Worm (Caenorhabditis elegans): ENCODE data around the gene ceh-57.

The ceh-57 gene

ce11 chrII:10382247-10382646, 15.2 kb upstream of the ceh-57 start (continued):
- TF ChIP-seq mdl-1 (tag; optimal IDR thresholded peaks at IDR 0.05) (no peak), snpc-4 (tag; optimal IDR thresholded peaks at IDR 0.05) (peak; percentile 2)

- TF ChIP-seq unc-62 (GFP tag; optimal IDR thresholded peaks at IDR 0.05) (no peak), egl-27 (tag; optimal IDR thresholded peaks at IDR 0.05) (no peak), lin-39 (tag; optimal IDR thresholded peaks at IDR 0.05) (no peak), ceh-9 (tag; optimal IDR thresholded peaks at IDR 0.05) (no peak), jun-1 (tag; optimal IDR thresholded peaks at IDR 0.05) (no peak), unc-39 (tag; optimal IDR thresholded peaks at IDR 0.05) (no peak), elt-1 (tag; optimal IDR thresholded peaks at IDR 0.05) (no peak), nhr-28 (tag; optimal IDR thresholded peaks at IDR 0.05) (no peak), snpc-4 (tag; optimal IDR thresholded peaks at IDR 0.05) (no peak), nhr-11 (tag; optimal IDR thresholded peaks at IDR 0.05) (no peak), nhr-237 (tag; optimal IDR thresholded peaks at IDR 0.05) (no peak), R02D3.7 (tag; optimal IDR thresholded peaks at IDR 0.05) (no peak), daf-12 (tag; optimal IDR thresholded peaks at IDR 0.05) (no peak), hmg-11 (tag; optimal IDR thresholded peaks at IDR 0.05) (no peak)
Measured at ce11 chrII:10379546-10379945, 12.4 kb upstream of the ceh-57 start.

- TF ChIP-seq nfya-1 (tag; optimal IDR thresholded peaks at IDR 0.05; ENCODE audit: insufficient read depth) (peak; percentile 19), nhr-12 (tag; optimal IDR thresholded peaks at IDR 0.05) (no peak), nhr-25 (tag; optimal IDR thresholded peaks at IDR 0.05) (peak; percentile 5), ceh-9 (tag; optimal IDR thresholded peaks at IDR 0.05) (no peak)
Measured at ce11 chrII:10377901-10378300, 10.8 kb upstream of the ceh-57 start.

ce11 chrII:10374776-10375175, 7.7 kb upstream of the ceh-57 start:
- peak; percentile 5 for TF ChIP-seq pha-4 (tag; optimal IDR thresholded peaks at IDR 0.05)
- no peak for TF ChIP-seq pqm-1 (tag; optimal IDR thresholded peaks at IDR 0.05)
- TF ChIP-seq lin-39 (tag; optimal IDR thresholded peaks at IDR 0.05), result no peak

ce11 chrII:10373536-10374169, 6.6 kb upstream of the ceh-57 start:
- TF ChIP-seq lin-39 (tag; optimal IDR thresholded peaks at IDR 0.05), result peak; percentile 17
- peak; percentile 61 for TF ChIP-seq egl-5 (tag; optimal IDR thresholded peaks at IDR 0.05)
- TF ChIP-seq R02D3.7 (tag; optimal IDR thresholded peaks at IDR 0.05), result no peak
- no peak for TF ChIP-seq nhr-28 (tag; optimal IDR thresholded peaks at IDR 0.05)
- TF ChIP-seq egl-27 (tag; optimal IDR thresholded peaks at IDR 0.05), result no peak
- TF ChIP-seq ZK546.5 (tag; optimal IDR thresholded peaks at IDR 0.05), result no peak

- TF ChIP-seq hmg-11 (tag; optimal IDR thresholded peaks at IDR 0.05) (no peak), nhr-28 (tag; optimal IDR thresholded peaks at IDR 0.05) (no peak), ztf-11 (tag; optimal IDR thresholded peaks at IDR 0.05) (no peak), elt-2 (tag; optimal IDR thresholded peaks at IDR 0.05) (peak; percentile 61), skn-1 (tag; optimal IDR thresholded peaks at IDR 0.05) (no peak), snpc-4 (tag; optimal IDR thresholded peaks at IDR 0.05) (no peak), elt-3 (tag; optimal IDR thresholded peaks at IDR 0.05) (no peak), pqm-1 (tag; optimal IDR thresholded peaks at IDR 0.05) (peak; percentile 16), pha-4 (tag; optimal IDR thresholded peaks at IDR 0.05) (peak; percentile 67)
Measured at ce11 chrII:10373016-10373415, 5.9 kb upstream of the ceh-57 start.

- TF ChIP-seq nfya-1 (tag; optimal IDR thresholded peaks at IDR 0.05; ENCODE audit: insufficient read depth) (peak; percentile 23), lin-39 (tag; optimal IDR thresholded peaks at IDR 0.05) (peak; percentile 56), hmg-11 (tag; optimal IDR thresholded peaks at IDR 0.05) (peak; percentile 20), ceh-82 (tag; optimal IDR thresholded peaks at IDR 0.05) (no peak)
Measured at ce11 chrII:10370826-10371225, 3.7 kb upstream of the ceh-57 start.

- TF ChIP-seq egl-5 (tag; optimal IDR thresholded peaks at IDR 0.05), result no peak
- no peak for TF ChIP-seq lin-39 (tag; optimal IDR thresholded peaks at IDR 0.05)
- no peak for TF ChIP-seq nhr-11 (tag; optimal IDR thresholded peaks at IDR 0.05)
- no peak for TF ChIP-seq lsy-12 (tag; optimal IDR thresholded peaks at IDR 0.05)
- TF ChIP-seq pqm-1 (tag; optimal IDR thresholded peaks at IDR 0.05), result no peak
- no peak for TF ChIP-seq nhr-28 (tag; optimal IDR thresholded peaks at IDR 0.05)
- TF ChIP-seq ztf-11 (tag; optimal IDR thresholded peaks at IDR 0.05), result no peak
- no peak for TF ChIP-seq elt-1 (tag; optimal IDR thresholded peaks at IDR 0.05)
- no peak for TF ChIP-seq snpc-4 (tag; optimal IDR thresholded peaks at IDR 0.05)
- TF ChIP-seq nhr-77 (tag; optimal IDR thresholded peaks at IDR 0.05), result no peak
- no peak for TF ChIP-seq sea-2 (GFP tag; optimal IDR thresholded peaks at IDR 0.05)
- no peak for TF ChIP-seq nhr-12 (tag; optimal IDR thresholded peaks at IDR 0.05)
Measured at ce11 chrII:10369547-10370028, 2.5 kb upstream of the ceh-57 start, which contains the start of gene ceh-58. ceh-58 (minus strand) TSS chrII:10369597.
